Worm (Caenorhabditis elegans) whole organism, early embryonic: ENCODE data around the gene clec-166.

ENCODE experiments used
- aly-1 ChIP-seq: sonication (generic microtip); optimal IDR thresholded peaks from 2 replicates; lab custom pipeline; 2016; ENCODE audit warnings: missing genetic modification characterization, missing compliant biosample characterization
- ama-1 ChIP-seq: fragments of 150-350 bp; optimal IDR thresholded peaks from 2 replicates; lab custom pipeline; 2014
- ceh-36 ChIP-seq: sonication (generic microtip); optimal IDR thresholded peaks from 2 replicates; lab custom pipeline; 2016; ENCODE audit warnings: missing genetic modification characterization, inconsistent platforms, missing compliant biosample characterization
- ets-7 ChIP-seq: sonication (generic microtip); optimal IDR thresholded peaks from 2 replicates; lab custom pipeline; 2016; ENCODE audit warnings: missing genotype, missing genetic modification characterization, missing compliant biosample characterization
- flt-1 ChIP-seq: fragments of 200-800 bp; sonication (Bioruptor generic); IDR thresholded peaks from 2 replicates; pipeline ENCODE4 v1.3.6; 2022; ENCODE audit warnings: missing genetic modification characterization, missing compliant biosample characterization
- hmbx-1 ChIP-seq: sonication (generic microtip); optimal IDR thresholded peaks from 2 replicates; lab custom pipeline; 2016; ENCODE audit warnings: mild to moderate bottlenecking, missing genetic modification characterization, missing compliant biosample characterization
- hnd-1 ChIP-seq: sonication (generic microtip); optimal IDR thresholded peaks from 2 replicates; lab custom pipeline; 2016; ENCODE audit warnings: missing genetic modification characterization, missing compliant biosample characterization
- tbx-37 ChIP-seq: fragments of 200-800 bp; sonication (Bioruptor generic); conservative IDR thresholded peaks from 2 replicates; pipeline ENCODE4 v1.3.6; 2022; ENCODE audit warnings: missing genetic modification reagents, missing genetic modification characterization, missing compliant biosample characterization
- tra-4 ChIP-seq: sonication (generic microtip); optimal IDR thresholded peaks from 2 replicates; lab custom pipeline; 2017; ENCODE audit warnings: missing genetic modification characterization, missing compliant biosample characterization

- no peak for TF ChIP-seq tbx-37 (GFP tag; lab: Robert Waterston, UW)
- TF ChIP-seq ama-1 (lab: Kevin White, UChicago), result no peak
- TF ChIP-seq tra-4, result no peak
- no peak for TF ChIP-seq hnd-1 (tag; lab: Kevin White, UChicago)
- TF ChIP-seq aly-1 (tag; lab: Kevin White, UChicago), result no peak
- TF ChIP-seq hmbx-1, result no peak
- no peak for TF ChIP-seq flt-1 (GFP tag; lab: Robert Waterston, UW)
- TF ChIP-seq ets-7 (tag; lab: Kevin White, UChicago), result no peak
- TF ChIP-seq ceh-36 (tag; lab: Kevin White, UChicago), result no peak
These were observed 30.0 kb downstream of the clec-166 start, which contains the start of gene W09G12.10 for ce11 chrIV:1221167-1221566.
